Fruit fly (Drosophila melanogaster): ENCODE measurements around the gene kmg.

The kmg gene

DNA sequence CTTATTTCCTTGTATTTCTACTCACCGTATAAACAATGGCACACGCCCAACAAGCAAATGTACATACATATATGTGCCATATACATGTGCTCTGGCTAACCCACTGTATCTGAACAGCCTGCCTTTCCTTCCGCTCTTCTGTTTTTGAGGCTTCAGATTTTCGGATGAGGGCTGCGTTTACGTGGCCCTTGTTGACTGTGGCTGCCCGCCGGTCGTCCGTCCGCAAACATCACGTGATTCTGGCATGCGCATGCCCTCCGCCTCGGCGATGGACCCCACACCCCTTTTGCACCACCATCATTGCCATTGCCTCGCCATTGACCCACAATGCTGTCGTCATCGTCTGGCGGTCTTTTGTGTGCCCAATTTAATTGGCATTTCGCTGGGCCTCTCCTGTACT, 44.9 kb downstream of the kmg start (continued):
- TF ChIP-seq crp (GFP tag; optimal IDR thresholded peaks at IDR 0.05) = peak in 1 of 2 experiments; percentile 7
- TF ChIP-seq CG4707 (GFP tag; optimal IDR thresholded peaks at IDR 0.05) = peak; percentile 55
- TF ChIP-seq pzg (GFP tag; optimal IDR thresholded peaks at IDR 0.05) = peak; percentile 3
- peak; percentile 26 for TF ChIP-seq wek (GFP tag; optimal IDR thresholded peaks at IDR 0.05)
- peak; percentile 3 for TF ChIP-seq Dad (GFP tag; optimal IDR thresholded peaks at IDR 0.05)

DNA sequence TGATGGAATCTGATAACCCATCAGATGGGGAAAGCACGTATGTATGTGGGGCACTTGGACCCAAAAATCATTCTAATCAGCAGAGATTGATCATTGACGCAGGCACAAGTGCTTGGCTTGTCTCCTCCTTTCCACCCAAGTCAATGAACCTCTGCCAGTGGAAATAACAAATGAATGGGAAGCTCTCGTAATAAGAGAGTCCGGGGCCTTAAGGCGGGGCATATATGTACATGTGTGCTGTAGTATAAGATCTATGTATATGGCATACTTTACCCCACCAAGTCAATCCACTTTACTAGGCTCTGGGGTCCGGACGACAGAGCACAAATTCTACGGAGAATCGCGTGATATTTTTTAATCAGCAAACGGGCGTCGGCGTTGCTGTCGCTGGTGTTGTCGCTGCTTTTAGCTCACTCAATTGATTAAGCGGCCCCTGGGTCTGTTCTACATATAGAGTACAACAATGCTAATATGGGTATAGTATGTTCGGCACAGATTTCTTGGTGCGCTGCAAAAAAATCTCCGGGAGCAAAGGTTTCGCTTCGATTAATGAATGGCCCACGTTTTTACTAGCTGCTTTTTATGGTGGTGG, 45.8 kb downstream of the kmg start:
- no peak for TF ChIP-seq nau (GFP tag; optimal IDR thresholded peaks at IDR 0.05)
- TF ChIP-seq CG12104 (GFP tag; optimal IDR thresholded peaks at IDR 0.05) = no peak
- TF ChIP-seq fd102C (GFP tag; optimal IDR thresholded peaks at IDR 0.05) = no peak
- no peak for TF ChIP-seq NfI (GFP tag; optimal IDR thresholded peaks at IDR 0.05)
- peak; percentile 28 for TF ChIP-seq BtbVII (GFP tag; optimal IDR thresholded peaks at IDR 0.05)
- no peak for TF ChIP-seq ttk (GFP tag; IDR thresholded peaks at IDR 0.05)
- no peak for TF ChIP-seq Ptx1 (GFP tag; IDR thresholded peaks at IDR 0.05)
- TF ChIP-seq CG9215 (GFP tag; IDR thresholded peaks at IDR 0.05) = no peak
- peak; percentile 69; the same call in 1 of the 2 replicates for TF ChIP-seq Adf1 (GFP tag; IDR thresholded peaks at IDR 0.05)
- TF ChIP-seq Spps (tag; optimal IDR thresholded peaks at IDR 0.05) = no peak
- peak; percentile 23 for TF ChIP-seq mirr (GFP tag; optimal IDR thresholded peaks at IDR 0.05)
- TF ChIP-seq Atf6 (GFP tag; IDR thresholded peaks at IDR 0.05) = 0 out of 2 replicates have a peak, but pooled peaks have one; percentile 22
- TF ChIP-seq fu2 (GFP tag; optimal IDR thresholded peaks at IDR 0.05) = no peak
- TF ChIP-seq wor (GFP tag; IDR thresholded peaks at IDR 0.05) = no peak
- TF ChIP-seq Dad (GFP tag; optimal IDR thresholded peaks at IDR 0.05) = no peak
- TF ChIP-seq CG8290 (GFP tag; optimal IDR thresholded peaks at IDR 0.05) = no peak
- TF ChIP-seq CG8290 (tag; optimal IDR thresholded peaks at IDR 0.05) = peak in 1 of 2 experiments; percentile 37
- TF ChIP-seq gem (tag; optimal IDR thresholded peaks at IDR 0.05) = no peak
- TF ChIP-seq CG34376 (GFP tag; optimal IDR thresholded peaks at IDR 0.05) = peak; percentile 96
- no peak for TF ChIP-seq ash1 (GFP tag; optimal IDR thresholded peaks at IDR 0.05)
- no peak for TF ChIP-seq CG11696 (GFP tag; IDR thresholded peaks at IDR 0.05)
- TF ChIP-seq CG4328 (GFP tag; optimal IDR thresholded peaks at IDR 0.05) = peak; percentile 21
- TF ChIP-seq Rfx (GFP tag; IDR thresholded peaks at IDR 0.05) = 0 out of 2 replicates have a peak, but pooled peaks have one; percentile 23
- TF ChIP-seq exex (tag; optimal IDR thresholded peaks at IDR 0.05) = peak; percentile 55
- peak; percentile 34; the same call in 1 of the 2 replicates for TF ChIP-seq crol (GFP tag; IDR thresholded peaks at IDR 0.05)
- peak; percentile 61 for TF ChIP-seq Hey (tag; optimal IDR thresholded peaks at IDR 0.05)
- TF ChIP-seq CG12744 (GFP tag; optimal IDR thresholded peaks at IDR 0.05) = no peak
- peak; percentile 81 for TF ChIP-seq sd (tag; optimal IDR thresholded peaks at IDR 0.05)
- TF ChIP-seq phol (tag; optimal IDR thresholded peaks at IDR 0.05) = no peak
- TF ChIP-seq NC2α (GFP tag; optimal IDR thresholded peaks at IDR 0.05) = no peak
- peak; percentile 13 for TF ChIP-seq CrebB (tag; optimal IDR thresholded peaks at IDR 0.05)
- no peak for TF ChIP-seq crc (GFP tag; optimal IDR thresholded peaks at IDR 0.05)
- TF ChIP-seq HmgZ (tag; optimal IDR thresholded peaks at IDR 0.05) = peak; percentile 50
- TF ChIP-seq sug (tag; optimal IDR thresholded peaks at IDR 0.05) = peak; percentile 98
- peak; percentile 37 for TF ChIP-seq CG13894 (tag; optimal IDR thresholded peaks at IDR 0.05)
- TF ChIP-seq pan (optimal IDR thresholded peaks at IDR 0.05) = no peak
- no peak for TF ChIP-seq pan (GFP tag; optimal IDR thresholded peaks at IDR 0.05 in 1 of 2, IDR thresholded peaks at IDR 0.05 in 1 of 2)
- 0 out of 4 replicates have a peak, but pooled peaks have one; percentile 71 for TF ChIP-seq chinmo (GFP tag; IDR thresholded peaks at IDR 0.05; ENCODE audit: partially characterized antibody)
- TF ChIP-seq Pdp1 (GFP tag; optimal IDR thresholded peaks at IDR 0.05) = peak in 1 of 2 experiments; percentile 78
- TF ChIP-seq Med (GFP tag) = peak; percentile 37
- no peak for TF ChIP-seq Myb (GFP tag; optimal IDR thresholded peaks at IDR 0.05)
- TF ChIP-seq CG7786 (GFP tag; optimal IDR thresholded peaks at IDR 0.05) = peak; percentile 29
- peak; percentile 23 for TF ChIP-seq Hmr (GFP tag; optimal IDR thresholded peaks at IDR 0.05)
- no peak for TF ChIP-seq knrl (GFP tag; IDR thresholded peaks at IDR 0.05; ENCODE audit: partially characterized antibody)

Data from whole organism, embryonic.